Worm (Caenorhabditis elegans) whole organism, L4 larva: ENCODE results near the gene H04D03.7.

ENCODE experiments used
- F37D6.2 ChIP-seq: sonication (generic microtip); optimal IDR thresholded peaks from 2 replicates; lab custom pipeline; 2016; ENCODE audit warnings: mild to moderate bottlenecking, missing genetic modification characterization, missing compliant biosample characterization
- F44E2.7 ChIP-seq: fragments of 200-800 bp; sonication (Bioruptor generic); IDR thresholded peaks from 2 replicates; pipeline ENCODE4 v2.1.2; 2022; ENCODE audit warnings: missing genetic modification characterization, missing compliant biosample characterization
- R02D3.7 ChIP-seq: fragments of 150-350 bp; sonication (generic microtip); optimal IDR thresholded peaks from 3 replicates; lab custom pipeline; 2014; ENCODE audit warnings: missing biosample characterization, missing genetic modification characterization
- Y105C5A.15 ChIP-seq: fragments of 200-800 bp; sonication (Bioruptor generic); IDR thresholded peaks from 2 replicates; pipeline ENCODE4 v1.3.6; 2022; ENCODE audit warnings: missing genetic modification characterization, missing compliant biosample characterization
- Y75B8A.6 ChIP-seq: fragments of 200-800 bp; sonication (Bioruptor generic); IDR thresholded peaks from 2 replicates; pipeline ENCODE4 v1.3.6; 2022; ENCODE audit warnings: missing genetic modification reagents, missing genetic modification characterization, missing compliant biosample characterization
- aha-1 ChIP-seq: fragments of 150-350 bp; peaks from one replicate; lab custom pipeline; 2014; ENCODE audit warnings: missing biosample characterization, missing genetic modification characterization
- aly-2 ChIP-seq: sonication (generic microtip); optimal IDR thresholded peaks from 2 replicates; lab custom pipeline; 2018; ENCODE audit warnings: missing biosample characterization, missing genetic modification characterization
- arid-1 ChIP-seq: fragments of 200-800 bp; sonication (Bioruptor generic); conservative IDR thresholded peaks from 2 replicates; pipeline ENCODE4 v1.3.6; 2022; ENCODE audit warnings: missing genetic modification reagents, missing genetic modification characterization, missing compliant biosample characterization
- attf-4 ChIP-seq: sonication (generic microtip); optimal IDR thresholded peaks from 3 replicates; lab custom pipeline; 2017; ENCODE audit warnings: missing biosample characterization, missing genetic modification characterization
- ceh-44 ChIP-seq: fragments of 200-800 bp; sonication (Bioruptor generic); IDR thresholded peaks from 2 replicates; pipeline ENCODE4 v1.3.6; 2022; ENCODE audit warnings: missing genetic modification reagents, missing genetic modification characterization, missing compliant biosample characterization
- cey-2 ChIP-seq: sonication (generic microtip); optimal IDR thresholded peaks from 3 replicates; lab custom pipeline; 2017; ENCODE audit warnings: missing genetic modification characterization, mild to moderate bottlenecking, missing compliant biosample characterization, antibody characterized with exemption, borderline replicate concordance; ENCODE audit not compliant: insufficient read depth
- daf-19 ChIP-seq: fragments of 200-800 bp; sonication (Bioruptor generic); conservative IDR thresholded peaks from 2 replicates; pipeline ENCODE4 v1.3.6; 2022; ENCODE audit warnings: missing genetic modification characterization, missing compliant biosample characterization
- daf-8 ChIP-seq: fragments of 200-800 bp; sonication (Bioruptor generic); IDR thresholded peaks from 2 replicates; pipeline ENCODE4 v1.3.6; 2022; ENCODE audit warnings: missing genetic modification characterization, missing compliant biosample characterization
- dmd-6 ChIP-seq: fragments of 200-800 bp; sonication (Bioruptor generic); IDR thresholded peaks from 2 replicates; pipeline ENCODE4 v1.3.6; 2022; ENCODE audit warnings: missing genetic modification reagents, missing genetic modification characterization, missing compliant biosample characterization
- dmd-9 ChIP-seq: fragments of 200-800 bp; sonication (Bioruptor generic); IDR thresholded peaks from 2 replicates; pipeline ENCODE4 v1.3.6; 2022; ENCODE audit warnings: missing genetic modification reagents, missing genetic modification characterization, missing compliant biosample characterization
- duxl-1 ChIP-seq: sonication (generic microtip); optimal IDR thresholded peaks from 2 replicates; lab custom pipeline; 2016; ENCODE audit warnings: mild to moderate bottlenecking, missing genetic modification characterization, moderate library complexity, missing compliant biosample characterization; ENCODE audit not compliant: poor library complexity
- egl-27 ChIP-seq: sonication (generic microtip); optimal IDR thresholded peaks from 3 replicates; lab custom pipeline; 2017; ENCODE audit warnings: missing biosample characterization, missing genetic modification reagents, missing genetic modification characterization
- fkh-10 ChIP-seq: fragments of 150-350 bp; optimal IDR thresholded peaks from 2 replicates; lab custom pipeline; 2014; ENCODE audit warnings: missing biosample characterization, missing genetic modification reagents, missing genetic modification characterization
- fos-1 ChIP-seq: fragments of 150-350 bp; optimal IDR thresholded peaks from 2 replicates; lab custom pipeline; 2014; ENCODE audit warnings: missing biosample characterization, missing genetic modification characterization
- gei-8 ChIP-seq: fragments of 200-800 bp; sonication (Bioruptor generic); optimal IDR thresholded peaks from 2 replicates; lab custom pipeline; 2018; ENCODE audit warnings: mild to moderate bottlenecking, missing genetic modification characterization, missing compliant biosample characterization
- hif-1 ChIP-seq, 2 experiments: sonication (generic microtip); optimal IDR thresholded peaks; 2 replicates each; lab custom pipeline; 2016 to 2017; ENCODE audit warnings: missing compliant biosample characterization in 2 of 2, missing genetic modification characterization in 2 of 2, missing genetic modification reagents in 2 of 2, missing genotype in 2 of 2, mild to moderate bottlenecking in 1 of 2
- hlh-30 ChIP-seq: sonication (generic microtip); optimal IDR thresholded peaks from 2 replicates; lab custom pipeline; 2017; ENCODE audit warnings: antibody characterized with exemption, mild to moderate bottlenecking, missing genetic modification characterization, missing compliant biosample characterization; ENCODE audit not compliant: insufficient read depth
- hmg-1.1 ChIP-seq: fragments of 200-800 bp; sonication (Bioruptor generic); IDR thresholded peaks from 2 replicates; pipeline ENCODE4 v1.3.6; 2022; ENCODE audit warnings: missing genetic modification reagents, missing genetic modification characterization, missing compliant biosample characterization
- jun-1 ChIP-seq: fragments of 150-350 bp; optimal IDR thresholded peaks from 2 replicates; lab custom pipeline; 2014; ENCODE audit warnings: missing biosample characterization, missing genetic modification reagents, missing genetic modification characterization
- lin-15B ChIP-seq: fragments of 150-350 bp; sonication (generic microtip); optimal IDR thresholded peaks from 3 replicates; lab custom pipeline; 2014; ENCODE audit warnings: missing biosample characterization, missing genetic modification characterization
- lin-39 ChIP-seq: fragments of 150-350 bp; optimal IDR thresholded peaks from 2 replicates; lab custom pipeline; 2014; ENCODE audit warnings: missing biosample characterization, missing genetic modification reagents, missing genetic modification characterization
- lsy-2 ChIP-seq, 2 experiments: fragments of 150-350 bp in 1 of 2; sonication (generic microtip) in 1 of 2; optimal IDR thresholded peaks; 2 replicates each; lab custom pipeline; 2014 to 2017; ENCODE audit warnings: missing biosample characterization in 2 of 2, missing genetic modification characterization in 2 of 2
- madf-5 ChIP-seq, 2 experiments: fragments of 200-800 bp; sonication (Bioruptor generic); IDR thresholded peaks; 2 replicates each; pipeline ENCODE4 v1.3.6; 2022; ENCODE audit warnings: missing compliant biosample characterization in 2 of 2, missing genetic modification characterization in 2 of 2
- mdt-29 ChIP-seq: fragments of 200-800 bp; sonication (Bioruptor generic); IDR thresholded peaks from 2 replicates; pipeline ENCODE4 v1.3.6; 2022; ENCODE audit warnings: missing genetic modification reagents, missing genetic modification characterization, missing compliant biosample characterization
- nhr-10 ChIP-seq: fragments of 150-350 bp; optimal IDR thresholded peaks from 2 replicates; lab custom pipeline; 2014; ENCODE audit warnings: missing biosample characterization, missing genetic modification characterization
- nhr-102 ChIP-seq: sonication (generic microtip); optimal IDR thresholded peaks from 2 replicates; lab custom pipeline; 2016; ENCODE audit warnings: mild to moderate bottlenecking, missing genetic modification characterization, moderate library complexity, missing compliant biosample characterization
- nhr-237 ChIP-seq: sonication (generic microtip); optimal IDR thresholded peaks from 2 replicates; lab custom pipeline; 2017; ENCODE audit warnings: missing biosample characterization, missing genetic modification characterization
- nhr-42 ChIP-seq: fragments of 200-800 bp; sonication (Bioruptor generic); IDR thresholded peaks from 2 replicates; pipeline ENCODE4 v1.3.6; 2022; ENCODE audit warnings: missing genetic modification characterization, missing compliant biosample characterization
- nhr-48 ChIP-seq: sonication (generic microtip); optimal IDR thresholded peaks from 2 replicates; lab custom pipeline; 2016; ENCODE audit warnings: mild to moderate bottlenecking, missing genetic modification characterization, missing compliant biosample characterization
- nhr-77 ChIP-seq: fragments of 150-350 bp; optimal IDR thresholded peaks from 2 replicates; lab custom pipeline; 2014; ENCODE audit warnings: missing biosample characterization, missing genetic modification characterization
- pha-4 ChIP-seq, 2 experiments: fragments of 150-350 bp in 1 of 2; fragments of 200-800 bp in 1 of 2; sonication (Bioruptor generic) in 1 of 2; IDR thresholded peaks in 1 of 2; optimal IDR thresholded peaks in 1 of 2; 2 replicates each; pipeline versions ENCODE4 v1.3.6 to Lab custom; 2014 to 2022; ENCODE audit warnings: missing genetic modification characterization in 2 of 2, missing genetic modification reagents in 2 of 2, missing biosample characterization in 1 of 2, missing compliant biosample characterization in 1 of 2
- pqm-1 ChIP-seq: sonication (generic microtip); optimal IDR thresholded peaks from 2 replicates; lab custom pipeline; 2017; ENCODE audit warnings: missing biosample characterization, missing genetic modification characterization
- saeg-2 ChIP-seq: fragments of 200-800 bp; sonication (Bioruptor generic); IDR thresholded peaks from 2 replicates; pipeline ENCODE4 v1.3.6; 2022; ENCODE audit warnings: missing genetic modification reagents, missing genetic modification characterization, missing compliant biosample characterization
- set-16 ChIP-seq: fragments of 200-800 bp; sonication (Bioruptor generic); IDR thresholded peaks from 2 replicates; pipeline ENCODE4 v1.3.6; 2022; ENCODE audit warnings: missing genetic modification reagents, missing genetic modification characterization, missing compliant biosample characterization
- snpc-1.2 ChIP-seq: fragments of 200-800 bp; sonication (Bioruptor generic); IDR thresholded peaks from 2 replicates; pipeline ENCODE4 v1.3.6; 2022; ENCODE audit warnings: missing genetic modification reagents, missing genetic modification characterization, missing compliant biosample characterization
- snpc-4 ChIP-seq: fragments of 150-350 bp; optimal IDR thresholded peaks from 2 replicates; lab custom pipeline; 2014; ENCODE audit warnings: missing biosample characterization, missing genetic modification characterization
- spr-1 ChIP-seq: sonication (generic microtip); optimal IDR thresholded peaks from 2 replicates; lab custom pipeline; 2016; ENCODE audit warnings: mild to moderate bottlenecking, missing genetic modification characterization, missing compliant biosample characterization
- unc-39 ChIP-seq: sonication (generic microtip); optimal IDR thresholded peaks from 2 replicates; lab custom pipeline; 2017; ENCODE audit warnings: missing biosample characterization, missing genetic modification characterization
- unc-62 ChIP-seq, 3 experiments: fragments of 150-350 bp in 1 of 3; sonication (generic microtip); optimal IDR thresholded peaks in 2 of 3; peaks in 1 of 3; 1 replicate in 1 of 3; 2 replicates in 2 of 3; lab custom pipeline; 2014 to 2017; ENCODE audit warnings: missing biosample characterization in 3 of 3, missing genetic modification characterization in 3 of 3, missing genetic modification reagents in 3 of 3, missing genotype in 1 of 3
- vab-7 ChIP-seq: fragments of 200-800 bp; sonication (Bioruptor generic); IDR thresholded peaks from 2 replicates; pipeline ENCODE4 v1.3.6; 2022; ENCODE audit warnings: missing genetic modification reagents, missing genetic modification characterization, missing compliant biosample characterization
- zip-2 ChIP-seq: fragments of 150-350 bp; optimal IDR thresholded peaks from 2 replicates; lab custom pipeline; 2014; ENCODE audit warnings: missing biosample characterization, missing genetic modification characterization
- ztf-11 ChIP-seq: fragments of 150-350 bp; optimal IDR thresholded peaks from 2 replicates; lab custom pipeline; 2014; ENCODE audit warnings: missing biosample characterization, missing genetic modification characterization
- ztf-7 ChIP-seq: fragments of 150-350 bp; optimal IDR thresholded peaks from 2 replicates; lab custom pipeline; 2014; ENCODE audit warnings: missing biosample characterization, missing genetic modification characterization

H04D03.7 gene

ce11 chrIII:10462935-10463548 lies 16.4 kb upstream of the H04D03.7 start:
- TF ChIP-seq ztf-7 (tag; lab: Kevin White, UChicago) (no peak), madf-5 (GFP tag; IDR thresholded peaks at IDR 0.05; lab: Robert Waterston, UW) (no peak), zip-2 (tag; lab: Kevin White, UChicago) (no peak), arid-1 (no peak), ztf-11 (no peak), aha-1 (tag; lab: Kevin White, UChicago) (peak; percentile 56), ceh-44 (no peak), hmg-1.1 (GFP tag; lab: Robert Waterston, UW) (0 out of 2 replicates have a peak, but pooled peaks have one; percentile 14), lin-39 (tag; lab: Kevin White, UChicago) (no peak), set-16 (GFP tag; lab: Robert Waterston, UW) (peak; percentile 46; the same call in 1 of the 2 replicates), unc-62 (GFP tag; optimal IDR thresholded peaks at IDR 0.05 in 1 of 2; lab: Kevin White, UChicago) (no peak), unc-62 (tag; optimal IDR thresholded peaks at IDR 0.05; lab: Kevin White, UChicago) (no peak), duxl-1 (no peak), daf-8 (GFP tag; lab: Robert Waterston, UW) (no peak), dmd-9 (GFP tag; lab: Robert Waterston, UW) (no peak), nhr-42 (no peak), pha-4 (GFP tag; IDR thresholded peaks at IDR 0.05; lab: Robert Waterston, UW) (no peak), pha-4 (tag; optimal IDR thresholded peaks at IDR 0.05; lab: Kevin White, UChicago) (no peak), fos-1 (tag; lab: Kevin White, UChicago) (no peak), nhr-10 (tag; lab: Kevin White, UChicago) (no peak), unc-39 (tag; lab: Kevin White, UChicago) (no peak), hif-1 (tag; optimal IDR thresholded peaks at IDR 0.05; lab: Kevin White, UChicago) (no peak), jun-1 (tag; lab: Kevin White, UChicago) (no peak), hlh-30 (no peak), spr-1 (tag; lab: Kevin White, UChicago) (no peak)

DNA sequence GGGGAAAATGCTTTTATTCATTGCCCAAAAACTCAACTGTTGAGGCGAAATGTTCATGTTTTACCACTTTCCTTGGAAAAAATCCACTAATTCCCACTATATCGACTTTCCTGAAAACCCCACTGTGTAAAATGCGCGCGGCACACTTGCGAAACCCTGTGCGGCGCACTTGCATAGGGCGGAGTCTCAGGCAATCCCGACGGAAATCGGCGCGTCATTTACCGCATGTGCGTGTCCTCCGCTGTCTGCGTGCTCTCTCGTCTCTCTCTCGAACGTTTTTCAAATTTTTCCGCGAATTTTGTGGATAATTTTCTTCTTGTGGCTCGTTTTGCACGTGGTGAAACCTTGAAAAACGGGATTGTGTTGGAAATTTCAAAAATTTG lies 14.5 kb upstream of the H04D03.7 start, which contains the start of gene atx-2:
Gene atx-2 (plus strand): TSS at position 226 of the 383 bp plus-strand sequence.
- TF ChIP-seq nhr-237 (tag; lab: Kevin White, UChicago) (no peak), lsy-2 (tag; optimal IDR thresholded peaks at IDR 0.05; lab: Kevin White, UChicago) (peak; percentile 49 to 78), cey-2 (tag; lab: Kevin White, UChicago) (no peak), lin-15B (tag; lab: Kevin White, UChicago) (peak; percentile 72), saeg-2 (GFP tag; lab: Robert Waterston, UW) (0 out of 2 replicates have a peak, but pooled peaks have one; percentile 61), mdt-29 (GFP tag; lab: Robert Waterston, UW) (peak; percentile 86), egl-27 (no peak), nhr-42 (peak; percentile 88), fkh-10 (GFP tag; lab: Kevin White, UChicago) (peak; percentile 31), Y75B8A.6 (GFP tag; lab: Robert Waterston, UW) (peak; percentile 71; the same call in 1 of the 2 replicates), pqm-1 (no peak), snpc-1.2 (GFP tag; lab: Robert Waterston, UW) (peak; percentile 77), F37D6.2 (tag; lab: Kevin White, UChicago) (peak; percentile 66), daf-19 (GFP tag; lab: Robert Waterston, UW) (no peak), aly-2 (no peak), lin-39 (tag; lab: Kevin White, UChicago) (no peak), dmd-6 (GFP tag; lab: Robert Waterston, UW) (peak; percentile 87), vab-7 (GFP tag; lab: Robert Waterston, UW) (peak; percentile 97), attf-4 (tag; lab: Kevin White, UChicago) (no peak), nhr-77 (tag; lab: Kevin White, UChicago) (no peak), nhr-102 (tag; lab: Kevin White, UChicago) (peak; percentile 89), nhr-48 (peak; percentile 71), spr-1 (tag; lab: Kevin White, UChicago) (peak; percentile 90), ztf-7 (tag; lab: Kevin White, UChicago) (no peak), gei-8 (GFP tag; lab: Kevin White, UChicago) (peak; percentile 54), F44E2.7 (peak; percentile 85), madf-5 (GFP tag; IDR thresholded peaks at IDR 0.05; lab: Robert Waterston, UW) (peak; percentile 44 to 93; a peak in 2 of 4 replicates), snpc-4 (no peak), R02D3.7 (tag; lab: Kevin White, UChicago) (peak; percentile 31), hlh-30 (peak; percentile 87), Y105C5A.15 (GFP tag; lab: Robert Waterston, UW) (0 out of 2 replicates have a peak, but pooled peaks have one; percentile 80), arid-1 (peak; percentile 97)
